Fruit fly (Drosophila melanogaster) whole organism, pupa: ENCODE data around the gene CG11357.

Experiments used
- CG10348 ChIP-seq: fragments of 200-800 bp; sonication (Bioruptor generic); IDR thresholded peaks from 2 replicates; pipeline ENCODE4 v1.3.6; 2022; ENCODE audit warnings: missing biosample characterization, missing genetic modification characterization
- CG12605 ChIP-seq: fragments of 200-800 bp; sonication (Bioruptor generic); IDR thresholded peaks from 2 replicates; pipeline ENCODE4 v1.3.6; 2022; ENCODE audit warnings: missing biosample characterization, missing genetic modification characterization
- CG13204 ChIP-seq: fragments of 200-800 bp; sonication (Bioruptor generic); optimal IDR thresholded peaks from 2 replicates; lab custom pipeline; 2018; ENCODE audit warnings: missing biosample characterization, mild to moderate bottlenecking, missing genetic modification characterization, moderate library complexity
- CG14655 ChIP-seq: fragments of 200-800 bp; sonication (Bioruptor generic); optimal IDR thresholded peaks from 3 replicates; lab custom pipeline; 2017; ENCODE audit warnings: mild to moderate bottlenecking, missing biosample characterization, missing genetic modification reagents, missing genetic modification characterization
- CG15710 ChIP-seq: fragments of 200-800 bp; sonication (Bioruptor generic); optimal IDR thresholded peaks from 2 replicates; lab custom pipeline; 2018; ENCODE audit warnings: missing biosample characterization, mild to moderate bottlenecking, missing genetic modification characterization, moderate library complexity
- CG17806 ChIP-seq: fragments of 200-800 bp; sonication (Bioruptor generic); optimal IDR thresholded peaks from 2 replicates; lab custom pipeline; 2018; ENCODE audit warnings: missing biosample characterization, mild to moderate bottlenecking, missing genetic modification characterization, moderate library complexity
- CG32121 ChIP-seq: fragments of 200-800 bp; sonication (Bioruptor generic); IDR thresholded peaks from 2 replicates; pipeline ENCODE4 v1.3.6; 2022; ENCODE audit warnings: missing biosample characterization, missing genetic modification characterization
- CG34367 ChIP-seq: fragments of 200-800 bp; sonication (Bioruptor generic); optimal IDR thresholded peaks from 2 replicates; lab custom pipeline; 2018; ENCODE audit warnings: missing biosample characterization, mild to moderate bottlenecking, missing genetic modification characterization
- CG4496 ChIP-seq: fragments of 200-800 bp; sonication (Bioruptor generic); IDR thresholded peaks from 3 replicates; pipeline ENCODE4 v1.3.6; 2022; ENCODE audit warnings: missing biosample characterization, missing genetic modification characterization
- CG8159 ChIP-seq: fragments of 200-800 bp; sonication (Bioruptor generic); optimal IDR thresholded peaks from 3 replicates; lab custom pipeline; 2018; ENCODE audit warnings: missing biosample characterization, mild to moderate bottlenecking, missing genetic modification characterization, moderate library complexity
- CG8301 ChIP-seq: fragments of 200-800 bp; sonication (Bioruptor generic); optimal IDR thresholded peaks from 2 replicates; lab custom pipeline; 2018; ENCODE audit warnings: missing biosample characterization, mild to moderate bottlenecking, missing genetic modification characterization
- CG9948 ChIP-seq: fragments of 200-800 bp; sonication (Bioruptor generic); optimal IDR thresholded peaks from 2 replicates; lab custom pipeline; 2018; ENCODE audit warnings: missing biosample characterization, mild to moderate bottlenecking, missing genetic modification characterization, moderate library complexity
- D1 ChIP-seq: fragments of 200-800 bp; sonication (Bioruptor generic); optimal IDR thresholded peaks from 2 replicates; lab custom pipeline; 2018; ENCODE audit warnings: missing biosample characterization, mild to moderate bottlenecking, missing genetic modification characterization, moderate library complexity
- EcR ChIP-seq: fragments of 200-800 bp; sonication (Bioruptor generic); optimal IDR thresholded peaks from 3 replicates; lab custom pipeline; 2019; ENCODE audit warnings: missing biosample characterization, missing genetic modification characterization, mild to moderate bottlenecking, moderate library complexity, missing genetic modification reagents
- Ets98B ChIP-seq: fragments of 200-800 bp; sonication (Bioruptor generic); IDR thresholded peaks from 2 replicates; pipeline ENCODE4 v1.3.6; 2022; ENCODE audit warnings: missing biosample characterization, missing genetic modification characterization
- Pif1A ChIP-seq: fragments of 200-800 bp; sonication (Bioruptor generic); optimal IDR thresholded peaks from 3 replicates; lab custom pipeline; 2016; ENCODE audit warnings: missing biosample characterization, missing genetic modification characterization
- Pif1B ChIP-seq: fragments of 200-800 bp; sonication (Bioruptor generic); optimal IDR thresholded peaks from 3 replicates; lab custom pipeline; 2016; ENCODE audit warnings: missing biosample characterization, missing genetic modification characterization
- Snoo ChIP-seq: fragments of 200-800 bp; sonication (Bioruptor generic); optimal IDR thresholded peaks from 3 replicates; lab custom pipeline; 2017; ENCODE audit warnings: missing biosample characterization, mild to moderate bottlenecking, missing genetic modification characterization, inconsistent platforms
- fd96Ca ChIP-seq: fragments of 200-800 bp; sonication (Bioruptor generic); IDR thresholded peaks from 3 replicates; pipeline ENCODE4 v1.3.6; 2022; ENCODE audit warnings: missing biosample characterization, missing genetic modification characterization
- gl ChIP-seq: fragments of 200-800 bp; sonication (Bioruptor generic); optimal IDR thresholded peaks from 2 replicates; lab custom pipeline; 2018; ENCODE audit warnings: missing biosample characterization, mild to moderate bottlenecking, missing genetic modification characterization
- rn ChIP-seq: fragments of 200-800 bp; sonication (Bioruptor generic); IDR thresholded peaks from 2 replicates; pipeline ENCODE4 v1.3.6; 2022; ENCODE audit warnings: missing biosample characterization, missing genetic modification characterization

CG11357 gene

DNA sequence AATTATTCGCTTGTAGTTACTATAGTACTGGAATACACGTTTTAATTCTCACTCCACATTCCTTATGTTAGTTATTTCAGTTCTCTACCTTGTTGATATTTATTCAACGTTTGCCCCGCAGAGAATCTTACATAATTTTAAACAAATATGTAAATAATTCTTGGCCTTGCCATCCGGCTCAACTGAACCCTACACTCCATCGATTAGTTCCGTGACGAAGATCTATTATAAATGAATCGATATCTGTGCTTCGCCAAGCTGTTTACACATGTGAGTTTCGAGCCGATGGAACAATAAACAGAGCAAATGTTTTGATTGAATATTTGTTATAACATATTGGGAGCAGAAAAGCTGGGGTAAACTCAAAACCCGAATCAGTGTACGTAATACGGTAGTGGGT lies 20.0 kb upstream of the CG11357 start:
- no peak for TF ChIP-seq CG12605 (GFP tag; lab: Robert Waterston, UW)

DNA sequence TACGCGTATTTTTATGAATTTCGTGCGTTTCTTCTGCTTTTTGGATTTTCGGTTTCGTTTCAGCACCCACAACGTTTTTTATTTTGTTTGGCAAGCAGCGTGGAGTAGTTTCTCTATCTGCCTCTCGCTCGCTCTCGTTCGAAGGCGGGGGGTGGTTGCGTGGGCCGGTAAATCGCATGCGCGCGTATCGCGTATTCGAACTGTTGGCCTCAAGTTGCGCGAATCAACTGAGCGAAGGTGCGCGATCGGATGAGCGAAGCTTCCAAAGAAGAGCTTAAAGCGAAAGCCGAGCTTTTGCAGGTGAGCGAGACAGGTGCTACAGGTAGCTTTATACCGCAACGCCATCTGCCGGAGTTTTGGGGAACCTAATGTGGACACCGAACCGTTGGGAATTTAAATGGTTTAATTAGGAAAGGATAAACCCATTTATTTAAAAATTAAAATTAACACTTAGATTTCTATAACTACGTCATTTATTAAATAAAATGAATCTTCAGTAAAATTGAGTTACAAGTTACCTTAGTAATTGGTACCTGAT lies 9.8 kb upstream of the CG11357 start, which contains the start of gene Tie:
TSS of gene Tie (minus strand) at position 205 of the 538 bp plus-strand sequence.
- TF ChIP-seq CG15710 (tag; lab: Kevin White, UChicago) (no peak), Ets98B (GFP tag; lab: Robert Waterston, UW) (peak; percentile 43; the same call in 1 of the 2 replicates), CG4496 (GFP tag; lab: Robert Waterston, UW) (peak; percentile 51; the same call in 2 of the 3 replicates), EcR (peak; percentile 31), CG12605 (GFP tag; lab: Robert Waterston, UW) (peak; percentile 34; the same call in 1 of the 2 replicates), fd96Ca (GFP tag; lab: Robert Waterston, UW) (no peak)
- TF ChIP-seq, all 21 proteins: peak for 4

dm6 chr3L:4532841-4533619 lies 8.8 kb upstream of the CG11357 start, which contains the start of gene CG11353:
CG11353 (plus strand) TSS chr3L:4533170.
- TF ChIP-seq Pif1B (GFP tag; lab: Kevin White, UChicago) = no peak
- no peak for TF ChIP-seq Snoo
- no peak for TF ChIP-seq Ets98B (GFP tag; lab: Robert Waterston, UW)
- no peak for TF ChIP-seq CG4496 (GFP tag; lab: Robert Waterston, UW)
- TF ChIP-seq CG15710 (tag; lab: Kevin White, UChicago) = no peak
- TF ChIP-seq CG34367 (tag; lab: Kevin White, UChicago) = no peak
- TF ChIP-seq CG13204 (GFP tag; lab: Kevin White, UChicago) = no peak
- TF ChIP-seq CG14655 (GFP tag; lab: Kevin White, UChicago) = no peak
- TF ChIP-seq fd96Ca (GFP tag; lab: Robert Waterston, UW) = no peak
- TF ChIP-seq rn (GFP tag; lab: Robert Waterston, UW) = no peak
- TF ChIP-seq CG12605 (GFP tag; lab: Robert Waterston, UW) = no peak
- no peak for TF ChIP-seq CG8301 (tag; lab: Kevin White, UChicago)
- no peak for TF ChIP-seq CG9948
- no peak for TF ChIP-seq CG8159 (tag; lab: Kevin White, UChicago)
- no peak for TF ChIP-seq CG10348
- TF ChIP-seq CG17806 = no peak
- TF ChIP-seq gl = no peak
- TF ChIP-seq EcR = no peak
- TF ChIP-seq CG32121 (GFP tag; lab: Robert Waterston, UW) = no peak
- no peak for TF ChIP-seq Pif1A (GFP tag; lab: Kevin White, UChicago)
- TF ChIP-seq, all 21 proteins: peak for 0

- no peak for TF ChIP-seq CG4496 (GFP tag; lab: Robert Waterston, UW)
- no peak for TF ChIP-seq CG32121 (GFP tag; lab: Robert Waterston, UW)
- no peak for TF ChIP-seq EcR
- no peak for TF ChIP-seq CG8301 (tag; lab: Kevin White, UChicago)
- TF ChIP-seq rn (GFP tag; lab: Robert Waterston, UW) = no peak
- no peak for TF ChIP-seq fd96Ca (GFP tag; lab: Robert Waterston, UW)
- TF ChIP-seq Ets98B (GFP tag; lab: Robert Waterston, UW) = no peak
- TF ChIP-seq CG10348 = no peak
- no peak for TF ChIP-seq CG8159 (tag; lab: Kevin White, UChicago)
- no peak for TF ChIP-seq gl
- TF ChIP-seq Snoo = no peak
- no peak for TF ChIP-seq CG15710 (tag; lab: Kevin White, UChicago)
- TF ChIP-seq Pif1A (GFP tag; lab: Kevin White, UChicago) = no peak
- no peak for TF ChIP-seq Pif1B (GFP tag; lab: Kevin White, UChicago)
- no peak for TF ChIP-seq CG17806
- no peak for TF ChIP-seq CG9948
- TF ChIP-seq CG12605 (GFP tag; lab: Robert Waterston, UW) = no peak
- TF ChIP-seq CG13204 (GFP tag; lab: Kevin White, UChicago) = no peak
Measured at dm6 chr3L:4533941-4534340, 7.9 kb upstream of the CG11357 start.

DNA sequence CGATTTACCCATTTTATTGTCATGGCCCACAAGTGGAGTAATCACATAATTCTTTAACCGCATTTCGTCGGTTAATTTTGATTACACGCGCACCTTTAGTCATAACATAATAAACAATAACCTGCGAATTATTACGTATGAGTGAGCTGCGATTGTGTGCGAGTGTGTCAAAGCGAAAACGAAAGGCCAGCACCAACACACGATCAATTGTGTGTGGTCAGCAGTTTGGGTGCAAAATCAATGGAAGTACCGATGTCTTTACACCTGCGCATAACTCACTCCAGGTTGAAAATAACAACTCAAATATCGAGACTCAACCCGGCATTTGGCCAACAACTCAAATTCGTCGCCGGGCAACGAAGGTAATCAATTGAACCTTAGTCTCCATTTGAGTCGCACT lies 7.4 kb upstream of the CG11357 start:
- TF ChIP-seq fd96Ca (GFP tag; lab: Robert Waterston, UW) = no peak
- TF ChIP-seq rn (GFP tag; lab: Robert Waterston, UW) = no peak
- no peak for TF ChIP-seq CG8301 (tag; lab: Kevin White, UChicago)
- no peak for TF ChIP-seq D1 (tag; lab: Kevin White, UChicago)
- no peak for TF ChIP-seq Pif1A (GFP tag; lab: Kevin White, UChicago)
- no peak for TF ChIP-seq CG34367 (tag; lab: Kevin White, UChicago)
- TF ChIP-seq, all 21 proteins: peak for 0

DNA sequence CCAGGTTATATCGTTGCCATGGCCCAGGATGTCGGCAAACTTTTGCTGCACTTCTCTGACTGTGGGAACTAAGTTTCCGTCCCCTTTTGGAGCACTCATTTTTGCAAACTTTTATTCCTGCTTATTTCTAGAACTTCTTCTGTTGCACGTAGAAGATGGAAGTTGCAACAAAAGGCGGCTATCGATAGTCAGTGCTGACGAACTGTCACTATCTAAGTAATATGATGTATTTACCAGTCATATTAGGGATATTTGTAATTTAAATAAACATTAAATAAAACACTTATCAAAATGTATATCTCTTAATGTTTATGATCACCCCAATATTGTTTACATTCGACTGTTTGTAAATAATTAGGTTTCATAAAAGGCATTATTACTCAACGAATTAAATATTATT lies 781 bp upstream of the CG11357 start, which contains the start of gene CG32243:
TSS of gene CG32243 (minus strand) at position 175 of the 400 bp plus-strand sequence.
- no peak for TF ChIP-seq rn (GFP tag; lab: Robert Waterston, UW)
- no peak for TF ChIP-seq CG10348
- no peak for TF ChIP-seq EcR
- TF ChIP-seq CG32121 (GFP tag; lab: Robert Waterston, UW) = no peak
